Fruit fly (Drosophila melanogaster) whole organism, embryonic: Measurements from ENCODE around the gene GlcAT-P.

ENCODE experiments used
- Awh ChIP-seq: fragments of 200-800 bp; sonication (Bioruptor generic); IDR thresholded peaks from 2 replicates; pipeline ENCODE4, ENCODE4 v1.3.6; 2022; ENCODE audit warnings: missing biosample characterization, missing genetic modification characterization
- CG10209 ChIP-seq: fragments of 200-800 bp; sonication (Bioruptor generic); optimal IDR thresholded peaks from 3 replicates; lab custom pipeline; 2017; ENCODE audit warnings: missing biosample characterization, mild to moderate bottlenecking, missing genetic modification characterization, missing genetic modification reagents
- CG10979 ChIP-seq: fragments of 200-800 bp; sonication (Bioruptor generic); optimal IDR thresholded peaks from 2 replicates; lab custom pipeline; 2018; ENCODE audit warnings: missing biosample characterization, mild to moderate bottlenecking, missing genetic modification characterization, moderate library complexity
- CG11504 ChIP-seq: fragments of 200-800 bp; sonication (Bioruptor generic); optimal IDR thresholded peaks from 3 replicates; lab custom pipeline; 2019; ENCODE audit warnings: missing biosample characterization, mild to moderate bottlenecking, missing genetic modification characterization, moderate library complexity
- CG12744 ChIP-seq: fragments of 200-800 bp; sonication (Bioruptor generic); optimal IDR thresholded peaks from 2 replicates; lab custom pipeline; 2016; ENCODE audit warnings: missing biosample characterization, missing genetic modification characterization
- CG13894 ChIP-seq: fragments of 200-800 bp; sonication (Bioruptor generic); optimal IDR thresholded peaks from 3 replicates; lab custom pipeline; 2018; ENCODE audit warnings: missing biosample characterization, mild to moderate bottlenecking, missing genetic modification characterization, moderate library complexity
- CG14667 ChIP-seq: fragments of 200-800 bp; sonication (Bioruptor generic); IDR thresholded peaks from 2 replicates; pipeline ENCODE4 v1.3.6; 2022; ENCODE audit warnings: missing biosample characterization, missing genetic modification characterization
- CG17385 ChIP-seq: fragments of 200-800 bp; sonication (Bioruptor generic); optimal IDR thresholded peaks from 3 replicates; lab custom pipeline; 2018; ENCODE audit warnings: missing biosample characterization, mild to moderate bottlenecking, missing genetic modification characterization
- CG1792 ChIP-seq: fragments of 200-800 bp; sonication (Bioruptor generic); optimal IDR thresholded peaks from 2 replicates; lab custom pipeline; 2016; ENCODE audit warnings: missing biosample characterization, missing genetic modification characterization
- CG2199 ChIP-seq: fragments of 200-800 bp; sonication (Bioruptor generic); IDR thresholded peaks from 3 replicates; pipeline ENCODE4 v1.3.6; 2022; ENCODE audit warnings: missing biosample characterization, missing genetic modification characterization
- CG2202 ChIP-seq: fragments of 200-800 bp; sonication (Bioruptor generic); optimal IDR thresholded peaks from 2 replicates; lab custom pipeline; 2018; ENCODE audit warnings: missing biosample characterization, mild to moderate bottlenecking, missing genetic modification characterization
- CG32532 ChIP-seq: fragments of 200-800 bp; sonication (Bioruptor generic); IDR thresholded peaks from 2 replicates; pipeline ENCODE4 v1.3.6; 2022; ENCODE audit warnings: missing biosample characterization, missing genetic modification characterization
- CG6254 ChIP-seq: fragments of 200-800 bp; sonication (Bioruptor generic); optimal IDR thresholded peaks from 3 replicates; lab custom pipeline; 2017; ENCODE audit warnings: mild to moderate bottlenecking, missing biosample characterization, missing genetic modification reagents, missing genetic modification characterization
- CG6813 ChIP-seq: fragments of 200-800 bp; sonication (Bioruptor generic); optimal IDR thresholded peaks from 2 replicates; lab custom pipeline; 2017; ENCODE audit warnings: missing biosample characterization, missing genetic modification characterization, mild to moderate bottlenecking, moderate library complexity, missing genetic modification reagents
- CG7839 ChIP-seq: fragments of 200-800 bp; sonication (Bioruptor generic); optimal IDR thresholded peaks from 3 replicates; lab custom pipeline; 2018; ENCODE audit warnings: missing biosample characterization, mild to moderate bottlenecking, missing genetic modification characterization, moderate library complexity
- CG8478 ChIP-seq: fragments of >200 bp; optimal IDR thresholded peaks from 2 replicates; lab custom pipeline; 2018
- CG9876 ChIP-seq: fragments of 200-800 bp; sonication (Bioruptor generic); optimal IDR thresholded peaks from 2 replicates; lab custom pipeline; 2016; ENCODE audit warnings: missing biosample characterization, missing genetic modification characterization
- CHES-1-like ChIP-seq: fragments of 200-800 bp; sonication (Bioruptor generic); optimal IDR thresholded peaks from 2 replicates; lab custom pipeline; 2016; ENCODE audit warnings: missing biosample characterization, missing genetic modification characterization
- Dek ChIP-seq: fragments of 200-800 bp; sonication (Bioruptor generic); optimal IDR thresholded peaks from 3 replicates; lab custom pipeline; 2019; ENCODE audit warnings: missing biosample characterization, mild to moderate bottlenecking, missing genetic modification characterization, moderate library complexity
- Dfd ChIP-seq, 2 experiments: fragments of >200 bp; optimal IDR thresholded peaks; 2 replicates each; lab custom pipeline; 2017; ENCODE audit warnings: missing biosample characterization in 2 of 2, missing genetic modification characterization in 2 of 2
- Ets65A ChIP-seq: fragments of 200-800 bp; sonication (Bioruptor generic); peaks from one replicate; lab custom pipeline; 2016; ENCODE audit warnings: missing biosample characterization, missing genetic modification characterization
- Fer1 ChIP-seq: fragments of 200-800 bp; sonication (Bioruptor generic); optimal IDR thresholded peaks from 2 replicates; lab custom pipeline; 2017; ENCODE audit warnings: missing biosample characterization, mild to moderate bottlenecking, missing genetic modification characterization
- HLHmδ ChIP-seq: fragments of 200-800 bp; sonication (Bioruptor generic); optimal IDR thresholded peaks from 2 replicates; lab custom pipeline; 2018; ENCODE audit warnings: missing biosample characterization, mild to moderate bottlenecking, missing genetic modification characterization, moderate library complexity
- Kr ChIP-seq: fragments of 200-800 bp; sonication (Bioruptor generic); optimal IDR thresholded peaks from 2 replicates; lab custom pipeline; 2017; ENCODE audit warnings: missing biosample characterization, mild to moderate bottlenecking, missing genetic modification characterization
- MESR4 ChIP-seq: fragments of 200-800 bp; sonication (Bioruptor generic); optimal IDR thresholded peaks from 2 replicates; lab custom pipeline; 2018; ENCODE audit warnings: missing biosample characterization, mild to moderate bottlenecking, missing genetic modification characterization, moderate library complexity
- Myb ChIP-seq: fragments of 200-800 bp; sonication (Bioruptor generic); optimal IDR thresholded peaks from 2 replicates; lab custom pipeline; 2016; ENCODE audit warnings: missing biosample characterization, missing genetic modification characterization
- NC2β ChIP-seq: fragments of 200-800 bp; sonication (Bioruptor generic); optimal IDR thresholded peaks from 2 replicates; lab custom pipeline; 2016; ENCODE audit warnings: missing biosample characterization, missing genetic modification characterization
- Oli ChIP-seq: fragments of 200-800 bp; sonication (Bioruptor generic); optimal IDR thresholded peaks from 2 replicates; lab custom pipeline; 2018; ENCODE audit warnings: missing biosample characterization, mild to moderate bottlenecking, missing genetic modification characterization, moderate library complexity
- PHDP ChIP-seq: fragments of 200-800 bp; sonication (Bioruptor generic); optimal IDR thresholded peaks from 3 replicates; lab custom pipeline; 2018; ENCODE audit warnings: missing biosample characterization, mild to moderate bottlenecking, missing genetic modification characterization, moderate library complexity
- Pdp1 ChIP-seq, 2 experiments: fragments of 200-800 bp; sonication (Bioruptor generic); optimal IDR thresholded peaks; 3 replicates each; lab custom pipeline; 2016; ENCODE audit warnings: missing biosample characterization in 2 of 2, missing genetic modification characterization in 2 of 2, mild to moderate bottlenecking in 1 of 2, moderate library complexity in 1 of 2
- Spps ChIP-seq: fragments of 200-800 bp; sonication (Bioruptor generic); optimal IDR thresholded peaks from 2 replicates; lab custom pipeline; 2018; ENCODE audit warnings: missing biosample characterization, mild to moderate bottlenecking, missing genetic modification characterization
- Stat92E ChIP-seq, 3 experiments: fragments of >200 bp in 2 of 3; fragments of 200-800 bp in 1 of 3; sonication (Bioruptor generic) in 1 of 3; optimal IDR thresholded peaks; 2 replicates each; lab custom pipeline; 2017 to 2019; ENCODE audit warnings: missing biosample characterization in 3 of 3, missing genetic modification characterization in 3 of 3, mild to moderate bottlenecking in 1 of 3, moderate library complexity in 1 of 3
- bab2 ChIP-seq: fragments of 200-800 bp; sonication (Bioruptor generic); optimal IDR thresholded peaks from 2 replicates; lab custom pipeline; 2016; ENCODE audit warnings: missing biosample characterization, missing genetic modification characterization
- bbx ChIP-seq: fragments of 200-800 bp; sonication (Bioruptor generic); IDR thresholded peaks from 2 replicates; pipeline ENCODE4 v1.3.6; 2022; ENCODE audit warnings: missing biosample characterization, missing genetic modification characterization; ENCODE audit not compliant: partially characterized antibody
- chinmo ChIP-seq: fragments of 200-800 bp; sonication (Bioruptor generic); IDR thresholded peaks from 4 replicates; pipeline ENCODE4 v1.3.6; 2022; ENCODE audit warnings: missing biosample characterization, missing genetic modification characterization; ENCODE audit not compliant: partially characterized antibody
- cwo ChIP-seq: fragments of 200-800 bp; sonication (Bioruptor generic); optimal IDR thresholded peaks from 3 replicates; lab custom pipeline; 2017; ENCODE audit warnings: missing biosample characterization, missing genetic modification characterization, mild to moderate bottlenecking, moderate library complexity, missing genetic modification reagents
- disco-r ChIP-seq: fragments of 200-800 bp; sonication (Bioruptor generic); optimal IDR thresholded peaks from 2 replicates; lab custom pipeline; 2016; ENCODE audit warnings: missing biosample characterization, missing genetic modification characterization
- emc ChIP-seq: fragments of 200-800 bp; sonication (Bioruptor generic); optimal IDR thresholded peaks from 2 replicates; lab custom pipeline; 2016; ENCODE audit warnings: missing biosample characterization, missing genetic modification characterization
- gem ChIP-seq: fragments of 200-800 bp; sonication (Bioruptor generic); optimal IDR thresholded peaks from 2 replicates; lab custom pipeline; 2019; ENCODE audit warnings: missing biosample characterization, mild to moderate bottlenecking, missing genetic modification characterization, moderate library complexity
- lbe ChIP-seq: fragments of 200-800 bp; sonication (Bioruptor generic); optimal IDR thresholded peaks from 2 replicates; lab custom pipeline; 2016; ENCODE audit warnings: missing biosample characterization, mild to moderate bottlenecking, missing genetic modification characterization
- nerfin-1 ChIP-seq: fragments of 200-800 bp; sonication (Bioruptor generic); optimal IDR thresholded peaks from 3 replicates; lab custom pipeline; 2019; ENCODE audit warnings: missing biosample characterization, mild to moderate bottlenecking, missing genetic modification characterization, moderate library complexity
- otp ChIP-seq: fragments of 200-800 bp; sonication (Bioruptor generic); IDR thresholded peaks from 3 replicates; pipeline ENCODE4, ENCODE4 v1.3.6; 2022; ENCODE audit warnings: missing biosample characterization, missing genetic modification characterization
- phol ChIP-seq: fragments of 200-800 bp; sonication (Bioruptor generic); optimal IDR thresholded peaks from 3 replicates; lab custom pipeline; 2018; ENCODE audit warnings: missing biosample characterization, mild to moderate bottlenecking, missing genetic modification characterization, moderate library complexity
- pum ChIP-seq: fragments of 200-800 bp; sonication (Bioruptor generic); optimal IDR thresholded peaks from 2 replicates; lab custom pipeline; 2016; ENCODE audit warnings: missing biosample characterization, missing genetic modification characterization
- so ChIP-seq: fragments of 200-800 bp; sonication (Bioruptor generic); IDR thresholded peaks from 3 replicates; pipeline ENCODE4 v1.3.6; 2022; ENCODE audit warnings: missing biosample characterization, missing genetic modification characterization
- vfl ChIP-seq: fragments of 200-800 bp; sonication (Bioruptor generic); optimal IDR thresholded peaks from 2 replicates; lab custom pipeline; 2016; ENCODE audit warnings: missing biosample characterization, missing genetic modification characterization
- vvl ChIP-seq: fragments of 200-800 bp; sonication (Bioruptor generic); IDR thresholded peaks from 2 replicates; pipeline ENCODE4 v1.3.6; 2022; ENCODE audit warnings: missing biosample characterization, missing genetic modification characterization
- z ChIP-seq: fragments of 200-800 bp; sonication (Bioruptor generic); IDR thresholded peaks from 3 replicates; pipeline ENCODE4 v1.3.6; 2022; ENCODE audit warnings: missing biosample characterization, missing genetic modification characterization

Gene GlcAT-P

dm6 chr3L:11246046-11246887, 48.9 kb upstream of the GlcAT-P start (continued):
- TF ChIP-seq vfl (GFP tag; lab: Kevin White, UChicago) (peak; percentile 7), disco-r (no peak), gem (tag; lab: Kevin White, UChicago) (peak; percentile 10), CG1792 (GFP tag; lab: Kevin White, UChicago) (peak; percentile 25), Awh (GFP tag; lab: Robert Waterston, UW) (peak; percentile 24; the same call in 1 of the 2 replicates), phol (tag; lab: Kevin White, UChicago) (peak; percentile 15), CG13894 (tag; lab: Kevin White, UChicago) (peak; percentile 1), CG32532 (GFP tag; lab: Robert Waterston, UW) (peak; percentile 35; the same call in 1 of the 2 replicates), CG6813 (peak; percentile 64), CG7839 (tag; lab: Kevin White, UChicago) (peak; percentile 5), pum (GFP tag; lab: Kevin White, UChicago) (no peak), bab2 (no peak), otp (GFP tag; lab: Robert Waterston, UW) (peak; percentile 52; the same call in 1 of the 3 replicates), PHDP (peak; percentile 19), HLHmδ (peak; percentile 49), z (peak; percentile 93), Ets65A (GFP tag; lab: Kevin White, UChicago) (peak; percentile 49), CHES-1-like (peak; percentile 45), bbx (GFP tag; lab: Robert Waterston, UW) (peak; percentile 57), so (GFP tag; lab: Robert Waterston, UW) (peak; percentile 58; the same call in 2 of the 3 replicates), CG2199 (GFP tag; lab: Robert Waterston, UW) (peak; percentile 84; the same call in 1 of the 3 replicates), Pdp1 (GFP tag; optimal IDR thresholded peaks at IDR 0.05; lab: Kevin White, UChicago) (peak in 1 of 2 experiments; percentile 14), CG10979 (no peak), Dfd (GFP tag; optimal IDR thresholded peaks at IDR 0.05; lab: Kevin White, UChicago) (peak in 1 of 2 experiments; percentile 55), CG8478 (lab: Kevin White, UChicago) (no peak), emc (GFP tag; lab: Kevin White, UChicago) (no peak), CG12744 (GFP tag; lab: Kevin White, UChicago) (peak; percentile 16), Stat92E (GFP tag; optimal IDR thresholded peaks at IDR 0.05; lab: Kevin White, UChicago) (peak in 1 of 3 experiments; percentile 60), CG14667 (no peak), CG2202 (peak; percentile 18), vvl (GFP tag; lab: Robert Waterston, UW) (peak; percentile 68), nerfin-1 (tag; lab: Kevin White, UChicago) (peak; percentile 2), chinmo (GFP tag; lab: Robert Waterston, UW) (peak; percentile 96), lbe (GFP tag; lab: Kevin White, UChicago) (peak; percentile 69), CG10209 (peak; percentile 19), Fer1 (GFP tag; lab: Kevin White, UChicago) (peak; percentile 41), Kr (GFP tag; lab: Kevin White, UChicago) (peak; percentile 55), CG11504 (tag; lab: Kevin White, UChicago) (peak; percentile 32), CG17385 (GFP tag; lab: Kevin White, UChicago) (peak; percentile 52), Spps (tag; lab: Kevin White, UChicago) (peak; percentile 9), cwo (GFP tag; lab: Kevin White, UChicago) (peak; percentile 24), NC2β (GFP tag; lab: Kevin White, UChicago) (peak; percentile 36), Oli (tag; lab: Kevin White, UChicago) (peak; percentile 40), CG9876 (GFP tag; lab: Kevin White, UChicago) (peak; percentile 14), CG6254 (GFP tag; lab: Kevin White, UChicago) (peak; percentile 35), Myb (no peak), MESR4 (no peak), Dek (tag; lab: Kevin White, UChicago) (no peak)
